Worm (Caenorhabditis elegans): ENCODE measurements around the gene T28A11.25.

T28A11.25 gene

DNA sequence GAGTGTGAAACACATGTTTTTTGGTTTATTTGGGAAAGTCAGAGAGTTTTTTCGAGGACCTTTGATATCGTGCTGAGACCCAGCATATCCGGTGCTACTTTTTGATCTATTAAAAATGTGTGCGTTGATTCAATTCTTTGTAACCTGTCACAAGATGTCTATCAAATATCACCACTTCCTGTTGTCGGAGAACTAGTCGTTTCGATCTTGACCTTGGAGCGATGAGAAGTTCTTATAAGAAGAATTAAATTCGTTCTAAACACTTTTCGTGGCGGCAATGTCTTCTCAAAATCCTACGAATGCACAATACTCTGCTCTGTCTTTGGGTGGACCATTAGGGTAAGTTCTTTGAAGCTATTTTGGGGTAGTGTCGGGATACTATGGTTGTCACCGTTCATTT, 34.5 kb downstream of the T28A11.25 start, which contains the start of gene F35F10.1:
TSS of gene F35F10.1 (plus strand) at position 200 of the 400 bp plus-strand sequence.
- TF ChIP-seq nhr-12 (tag; optimal IDR thresholded peaks at IDR 0.05) (no peak), zag-1 (tag; optimal IDR thresholded peaks at IDR 0.05) (no peak), aly-2 (tag; optimal IDR thresholded peaks at IDR 0.05) (no peak)

DNA sequence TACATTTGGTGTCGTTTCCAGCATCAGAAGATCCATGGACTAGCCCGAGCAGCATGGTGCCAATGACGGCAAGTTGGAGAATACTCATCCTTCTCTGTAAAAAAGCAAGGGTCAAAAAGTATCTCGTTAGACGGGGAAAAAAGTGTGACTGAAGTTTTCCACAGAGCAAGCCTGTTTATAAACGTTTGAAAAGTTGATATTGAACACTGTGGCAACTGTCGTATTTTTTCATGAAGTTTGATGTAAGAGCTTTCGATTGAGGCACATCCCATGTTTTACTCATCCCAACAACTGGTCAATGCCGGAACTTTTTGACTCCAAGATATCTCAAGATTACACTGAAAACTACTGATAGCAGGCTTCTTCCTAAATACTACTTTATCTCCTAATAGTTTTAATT, 37.4 kb downstream of the T28A11.25 start, which contains the start of gene F35F10.13:
TSS of gene F35F10.13 (minus strand) at position 101 of the 400 bp plus-strand sequence.
- TF ChIP-seq nhr-11 (tag; optimal IDR thresholded peaks at IDR 0.05), result no peak
- no peak for TF ChIP-seq snpc-4 (tag; optimal IDR thresholded peaks at IDR 0.05)
- no peak for TF ChIP-seq ceh-9 (tag; optimal IDR thresholded peaks at IDR 0.05)
- no peak for TF ChIP-seq nfya-1 (tag; optimal IDR thresholded peaks at IDR 0.05; ENCODE audit: insufficient read depth)
- no peak for TF ChIP-seq pqm-1 (tag; optimal IDR thresholded peaks at IDR 0.05)
- TF ChIP-seq nhr-28 (tag; optimal IDR thresholded peaks at IDR 0.05), result no peak
- no peak for TF ChIP-seq lin-15B (tag; optimal IDR thresholded peaks at IDR 0.05)
- no peak for TF ChIP-seq zag-1 (tag; optimal IDR thresholded peaks at IDR 0.05)
- no peak for TF ChIP-seq nhr-25 (tag; optimal IDR thresholded peaks at IDR 0.05)
- TF ChIP-seq egl-27 (tag; optimal IDR thresholded peaks at IDR 0.05), result no peak
- no peak for TF ChIP-seq aly-2 (tag; optimal IDR thresholded peaks at IDR 0.05)
- no peak for TF ChIP-seq pha-4 (tag; optimal IDR thresholded peaks at IDR 0.05)
- no peak for TF ChIP-seq nhr-77 (tag; optimal IDR thresholded peaks at IDR 0.05)
- TF ChIP-seq sea-2 (GFP tag; optimal IDR thresholded peaks at IDR 0.05), result no peak
- no peak for TF ChIP-seq lsy-12 (tag; optimal IDR thresholded peaks at IDR 0.05)
- TF ChIP-seq ZK546.5 (tag; optimal IDR thresholded peaks at IDR 0.05), result no peak
- no peak for TF ChIP-seq elt-2 (tag; optimal IDR thresholded peaks at IDR 0.05)

DNA sequence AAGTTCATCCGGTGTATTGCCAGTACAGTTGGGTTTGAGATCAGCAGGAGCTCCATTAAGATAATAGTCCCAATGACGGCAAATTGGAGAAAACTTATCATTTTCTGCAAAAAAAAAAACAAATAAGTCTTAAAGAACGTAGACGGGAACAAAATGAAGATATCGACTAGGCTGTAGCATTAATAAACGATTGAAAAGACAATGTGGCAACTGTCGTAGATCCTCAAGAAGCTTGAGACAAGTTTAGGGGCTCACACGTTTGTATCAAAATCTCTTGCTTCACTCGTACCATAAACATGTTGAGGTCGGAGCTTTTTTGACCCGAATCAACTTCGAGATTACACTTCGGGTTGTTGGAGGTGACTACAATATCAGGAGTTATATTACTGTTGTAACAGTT, 38.4 kb downstream of the T28A11.25 start, which contains the start of gene F35F10.14:
TSS of gene F35F10.14 (minus strand) at position 101 of the 400 bp plus-strand sequence.
- TF ChIP-seq elt-1 (tag; optimal IDR thresholded peaks at IDR 0.05) (no peak), ceh-9 (tag; optimal IDR thresholded peaks at IDR 0.05) (no peak), eor-1 (tag; optimal IDR thresholded peaks at IDR 0.05) (no peak), ztf-4 (tag; optimal IDR thresholded peaks at IDR 0.05) (no peak), lin-39 (tag; optimal IDR thresholded peaks at IDR 0.05) (no peak), ceh-28 (tag; optimal IDR thresholded peaks at IDR 0.05) (no peak), elt-2 (tag; optimal IDR thresholded peaks at IDR 0.05) (no peak), sea-2 (GFP tag; optimal IDR thresholded peaks at IDR 0.05) (no peak), ZK546.5 (tag; optimal IDR thresholded peaks at IDR 0.05) (no peak), egl-27 (tag; optimal IDR thresholded peaks at IDR 0.05) (no peak), ceh-82 (tag; optimal IDR thresholded peaks at IDR 0.05) (no peak), nhr-237 (tag; optimal IDR thresholded peaks at IDR 0.05) (no peak), unc-62 (GFP tag; optimal IDR thresholded peaks at IDR 0.05) (no peak), pha-4 (tag; optimal IDR thresholded peaks at IDR 0.05) (no peak), skn-1 (tag; optimal IDR thresholded peaks at IDR 0.05) (no peak), egl-5 (tag; optimal IDR thresholded peaks at IDR 0.05) (no peak), fkh-10 (GFP tag; optimal IDR thresholded peaks at IDR 0.05) (no peak)

DNA sequence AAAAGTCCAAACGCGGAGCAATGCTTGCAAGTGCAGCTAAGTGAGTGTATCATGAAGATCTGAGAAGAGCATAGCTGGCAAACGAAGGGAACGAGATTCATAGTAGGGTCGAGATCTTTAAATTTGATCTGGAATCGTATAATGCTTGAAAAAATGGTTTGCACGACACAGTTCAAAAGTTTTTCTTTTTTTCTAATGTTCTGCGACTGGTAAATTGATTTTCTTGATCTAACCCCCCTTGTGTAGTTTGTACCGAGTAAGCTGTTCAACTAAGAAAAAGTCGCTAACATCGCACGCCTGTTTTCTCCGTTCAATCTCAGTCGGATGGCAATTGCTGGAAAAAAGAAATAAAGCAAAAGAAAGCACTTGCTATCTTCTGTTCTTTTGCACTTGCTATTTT, 38.8 kb downstream of the T28A11.25 start, which contains the start of gene C17B7.14:
TSS of gene C17B7.14 (minus strand) at position 101 of the 400 bp plus-strand sequence.
- TF ChIP-seq nhr-12 (tag; optimal IDR thresholded peaks at IDR 0.05) (no peak), nhr-43 (tag; optimal IDR thresholded peaks at IDR 0.05; ENCODE audit: poor library complexity, severe bottlenecking) (no peak), daf-12 (tag; optimal IDR thresholded peaks at IDR 0.05) (no peak), egl-27 (tag; optimal IDR thresholded peaks at IDR 0.05) (no peak), zag-1 (tag; optimal IDR thresholded peaks at IDR 0.05) (no peak), ceh-82 (tag; optimal IDR thresholded peaks at IDR 0.05) (no peak), ztf-4 (tag; optimal IDR thresholded peaks at IDR 0.05) (no peak), lin-39 (tag; optimal IDR thresholded peaks at IDR 0.05) (no peak), skn-1 (tag; optimal IDR thresholded peaks at IDR 0.05) (no peak), egl-5 (tag; optimal IDR thresholded peaks at IDR 0.05) (no peak), ZK546.5 (tag; optimal IDR thresholded peaks at IDR 0.05) (no peak)

DNA sequence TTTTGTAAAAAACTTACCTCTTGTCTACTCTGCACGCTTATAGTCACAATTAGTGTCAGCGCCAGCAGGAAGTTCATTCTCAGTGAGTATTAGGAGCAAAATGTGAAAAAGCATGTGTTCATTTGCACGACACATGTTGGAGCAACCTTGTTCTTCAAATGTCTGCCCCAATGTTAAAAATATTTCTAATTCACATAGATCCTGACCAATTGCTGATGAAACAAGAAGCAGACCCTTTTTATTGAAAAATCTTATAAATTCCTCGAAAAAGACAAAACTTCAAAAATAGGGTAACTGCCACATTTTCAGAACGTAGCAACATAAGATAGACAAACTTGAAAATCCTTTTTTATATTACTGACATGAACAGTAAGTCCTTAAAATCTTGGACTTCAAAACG, 42.6 kb downstream of the T28A11.25 start, which contains the start of gene C17B7.8:
TSS of gene C17B7.8 (minus strand) at position 101 of the 400 bp plus-strand sequence.
- TF ChIP-seq nhr-23 (tag; optimal IDR thresholded peaks at IDR 0.05), result no peak

DNA sequence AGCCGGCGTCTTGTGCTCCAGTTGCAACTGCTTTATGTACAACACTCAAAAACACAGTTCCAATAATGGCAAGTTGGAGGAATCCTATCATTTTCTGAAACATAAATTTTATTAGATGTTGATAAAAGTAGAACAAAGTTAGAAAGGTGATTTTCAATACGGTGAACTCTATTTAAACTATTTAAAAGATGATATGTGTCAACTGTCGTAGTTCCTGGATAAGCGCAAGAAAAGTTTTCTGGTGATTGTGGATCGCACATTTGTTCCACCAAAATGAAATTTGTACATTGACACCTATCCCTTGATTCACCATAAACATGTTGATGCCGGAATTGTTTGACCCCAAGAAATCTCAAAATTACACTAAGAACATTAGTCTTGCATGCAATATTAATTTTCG, 50.4 kb downstream of the T28A11.25 start, which contains the start of gene C17B7.9:
TSS of gene C17B7.9 (minus strand) at position 101 of the 400 bp plus-strand sequence.
- TF ChIP-seq lin-15B (tag; optimal IDR thresholded peaks at IDR 0.05) (no peak), eor-1 (tag; optimal IDR thresholded peaks at IDR 0.05) (no peak), R02D3.7 (tag; optimal IDR thresholded peaks at IDR 0.05) (no peak), egl-5 (tag; optimal IDR thresholded peaks at IDR 0.05) (no peak), unc-62 (GFP tag; optimal IDR thresholded peaks at IDR 0.05) (no peak), tbx-2 (tag; optimal IDR thresholded peaks at IDR 0.05) (no peak), mml-1 (tag; optimal IDR thresholded peaks at IDR 0.05) (no peak), nhr-77 (tag; optimal IDR thresholded peaks at IDR 0.05) (no peak), mdl-1 (tag; optimal IDR thresholded peaks at IDR 0.05) (no peak), nhr-237 (tag; optimal IDR thresholded peaks at IDR 0.05) (no peak)

Measured in whole organism, L3 larva.